Worm (Caenorhabditis elegans) whole organism, L4/young adult: ENCODE measurements around the gene ncs-1.
A peak's percentile ranks its signal among the peaks of the same experiment; 100 is the strongest.

ENCODE experiments used
- W03F9.2 ChIP-seq: fragments of 150-350 bp; optimal IDR thresholded peaks from 2 replicates; lab custom pipeline; 2014; ENCODE audit warnings: missing biosample characterization, missing genetic modification characterization
- dao-5 ChIP-seq: sonication (generic microtip); optimal IDR thresholded peaks from 2 replicates; lab custom pipeline; 2016; ENCODE audit warnings: missing genotype, missing genetic modification characterization, moderate library complexity, missing compliant biosample characterization
- him-1 ChIP-seq: sonication (generic microtip); optimal IDR thresholded peaks from 2 replicates; lab custom pipeline; 2016; ENCODE audit warnings: missing genotype, missing genetic modification reagents, missing genetic modification characterization, missing compliant biosample characterization

The ncs-1 gene

DNA sequence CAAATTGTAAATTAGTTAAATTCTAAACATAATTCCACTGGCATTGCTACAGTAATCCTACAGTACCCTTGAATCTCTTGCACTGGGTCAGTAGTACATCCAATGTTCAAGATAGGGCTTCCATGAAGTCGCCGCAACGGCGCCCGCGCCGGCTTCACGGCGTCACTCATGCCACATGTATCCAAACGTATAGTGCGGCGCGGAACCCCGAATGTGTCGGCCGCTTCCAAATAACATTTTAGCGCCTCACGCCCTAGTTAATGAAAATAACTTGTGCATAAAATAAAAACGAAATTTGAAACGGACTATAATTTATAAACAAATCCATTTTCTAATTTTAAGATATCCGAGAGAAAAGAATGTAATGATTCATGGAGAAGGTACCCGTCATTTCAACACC is 27.1 kb downstream of the ncs-1 start:
- TF ChIP-seq W03F9.2: no peak

DNA sequence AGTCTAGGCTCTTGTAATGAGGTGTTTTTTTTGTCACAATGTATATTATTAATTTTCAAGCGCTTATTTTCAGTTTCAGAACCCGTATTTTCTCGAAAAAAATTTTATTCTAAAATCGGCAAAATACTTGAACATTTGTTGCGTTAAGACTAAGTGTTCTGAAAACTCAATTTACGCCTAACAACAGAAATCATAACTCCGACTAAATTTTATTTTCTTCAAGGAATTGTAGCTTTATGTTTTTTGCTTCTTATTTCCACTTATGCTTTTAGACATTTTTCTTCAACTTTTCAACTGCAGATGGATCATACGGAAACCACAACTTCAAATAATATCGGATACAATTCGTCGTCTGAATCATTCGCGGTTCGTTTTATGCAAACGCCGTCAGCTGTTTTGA is 29.6 kb downstream of the ncs-1 start, which contains the start of gene F35H12.1:
Gene F35H12.1 (plus strand): TSS at position 301 of the 400 bp plus-strand sequence.
- no peak for TF ChIP-seq him-1 (tag; lab: Kevin White, UChicago)
- no peak for TF ChIP-seq W03F9.2
- no peak for TF ChIP-seq dao-5

DNA sequence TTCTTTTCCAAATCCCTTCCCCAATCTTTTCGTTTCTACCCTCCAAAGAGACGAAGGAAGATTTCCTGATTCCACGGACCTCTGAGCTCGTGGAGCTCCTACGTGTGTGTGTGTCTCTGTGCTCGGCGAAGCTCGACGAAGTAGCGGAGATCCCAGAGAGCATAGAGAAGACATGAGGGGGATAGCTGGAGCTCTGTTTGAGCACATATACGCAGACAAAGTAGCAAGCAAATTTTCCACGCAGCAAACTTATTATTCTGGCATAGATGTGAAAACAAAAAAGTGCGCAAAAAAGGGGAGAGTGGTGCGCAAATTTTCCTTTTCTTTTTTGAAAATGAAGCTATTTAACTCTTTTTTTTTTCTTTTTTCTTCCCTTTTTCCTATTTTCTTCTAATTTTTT is 30.2 kb downstream of the ncs-1 start:
- TF ChIP-seq dao-5 (no peak), him-1 (tag; lab: Kevin White, UChicago) (peak; percentile 60)

DNA sequence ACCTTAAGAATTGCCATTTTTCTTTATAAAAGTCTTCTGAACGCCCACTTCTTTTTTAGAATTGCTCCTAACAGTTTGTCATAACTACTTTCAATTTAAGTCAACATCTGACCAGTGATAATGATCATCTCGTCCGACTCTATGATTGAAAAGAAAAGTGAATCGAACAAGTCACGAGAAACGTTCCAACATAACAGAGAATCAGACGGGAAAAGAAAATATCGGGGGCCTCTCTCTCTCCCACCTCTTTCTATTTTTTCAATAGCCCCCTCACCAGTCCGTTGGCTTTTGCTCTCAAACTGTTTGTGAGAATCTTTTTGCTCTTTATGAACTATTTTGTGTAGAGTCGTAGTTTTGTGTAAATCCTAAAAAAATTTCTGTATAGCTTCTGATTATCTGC is 35.4 kb downstream of the ncs-1 start:
- TF ChIP-seq W03F9.2 (no peak), dao-5 (no peak), him-1 (tag; lab: Kevin White, UChicago) (no peak)

DNA sequence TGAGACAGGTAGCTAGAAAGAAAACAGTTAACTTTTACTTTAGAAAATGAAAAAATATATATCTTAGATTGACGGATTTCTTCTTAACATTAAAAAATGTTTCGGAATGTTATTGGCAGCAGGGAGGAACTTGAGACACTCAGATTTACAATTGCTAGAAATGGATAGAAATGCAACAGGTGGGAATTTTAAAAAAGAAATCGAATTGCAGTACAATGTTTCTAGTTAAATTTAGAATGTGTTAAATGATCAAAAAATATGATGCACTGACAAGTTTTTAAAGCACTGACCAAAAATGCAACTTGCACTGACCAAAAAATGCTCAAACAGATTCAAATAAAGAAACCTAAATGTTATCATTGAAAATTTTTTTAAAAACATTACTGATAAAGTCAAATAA is 36.9 kb downstream of the ncs-1 start:
- TF ChIP-seq dao-5: no peak
- no peak for TF ChIP-seq W03F9.2
- TF ChIP-seq him-1 (tag; lab: Kevin White, UChicago): no peak

DNA sequence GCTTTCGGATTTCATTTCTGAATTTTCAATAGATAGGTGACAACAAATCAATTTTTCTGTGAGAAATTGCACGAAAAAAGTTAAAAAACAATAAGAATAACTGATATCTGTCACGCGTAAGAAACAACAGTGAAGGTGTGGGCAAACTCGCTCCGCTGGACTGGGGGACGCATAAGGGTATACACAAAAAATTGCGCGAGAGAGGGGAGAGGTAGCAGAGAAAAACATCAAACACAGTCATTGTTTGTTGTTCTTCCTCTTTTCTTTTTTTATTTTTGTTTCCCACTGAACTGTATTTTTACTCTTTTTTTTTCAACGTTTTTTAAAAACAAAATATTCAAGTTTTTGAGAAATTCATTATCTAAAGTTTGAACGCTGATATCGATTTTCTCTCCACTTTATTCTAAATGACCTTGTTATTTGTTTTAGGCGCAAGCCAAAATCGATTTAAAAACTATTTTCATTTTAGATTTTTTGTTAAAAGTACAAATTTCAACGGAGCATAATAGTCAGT is 38.5 kb downstream of the ncs-1 start, which contains the start of the genes pifk-1 and tbc-11:
Gene pifk-1 (minus strand): TSS at position 17 of the 514 bp plus-strand sequence.
Gene tbc-11 (plus strand): TSS at position 464 of the 514 bp plus-strand sequence.
- TF ChIP-seq W03F9.2 (peak; percentile 63), him-1 (tag; lab: Kevin White, UChicago) (no peak), dao-5 (no peak)

DNA sequence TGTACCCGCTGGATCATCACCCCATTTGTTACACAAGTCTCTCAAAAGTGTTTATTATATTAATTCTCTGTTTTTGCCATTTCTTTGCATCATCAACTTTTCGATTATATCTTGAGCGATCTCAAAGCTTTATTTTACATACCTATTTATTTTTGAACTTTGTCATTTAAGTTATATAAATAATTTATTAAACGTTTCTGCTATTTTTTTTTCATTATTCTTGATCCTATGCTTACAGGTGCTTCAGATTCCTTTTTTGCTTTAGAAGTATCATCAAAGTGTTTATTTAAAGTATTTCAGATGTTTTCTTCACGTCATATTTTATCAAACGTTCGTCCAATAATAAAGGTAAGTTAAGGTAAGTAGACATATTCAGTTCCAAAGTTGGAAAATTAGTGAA is 45.0 kb downstream of the ncs-1 start, which contains the start of gene F35H12.5:
Gene F35H12.5 (plus strand): TSS at position 301 of the 400 bp plus-strand sequence.
- no peak for TF ChIP-seq him-1 (tag; lab: Kevin White, UChicago)
- no peak for TF ChIP-seq W03F9.2
- TF ChIP-seq dao-5: no peak

DNA sequence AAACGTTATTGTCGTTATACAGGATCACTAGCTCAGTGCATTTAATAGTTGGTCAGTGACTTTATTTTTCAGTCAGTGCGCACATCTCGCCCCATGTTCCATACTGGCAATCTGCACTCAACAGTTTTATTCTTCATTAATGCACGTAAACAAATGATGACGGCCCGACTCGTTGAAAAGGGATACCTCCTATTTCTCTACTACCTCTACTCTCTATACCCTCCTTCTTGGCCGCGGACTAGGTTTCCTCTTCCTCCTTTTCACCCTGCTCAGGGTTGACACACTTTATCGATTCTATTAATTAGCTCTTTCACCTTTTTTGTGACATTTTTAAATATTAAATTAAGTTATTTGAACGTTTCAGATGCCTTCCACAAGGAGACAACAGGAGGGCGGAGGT is 47.6 kb downstream of the ncs-1 start, which contains the start of gene sel-12:
Gene sel-12 (plus strand): TSS at position 358 of the 400 bp plus-strand sequence.
- TF ChIP-seq W03F9.2 (no peak), him-1 (tag; lab: Kevin White, UChicago) (no peak), dao-5 (no peak)

DNA sequence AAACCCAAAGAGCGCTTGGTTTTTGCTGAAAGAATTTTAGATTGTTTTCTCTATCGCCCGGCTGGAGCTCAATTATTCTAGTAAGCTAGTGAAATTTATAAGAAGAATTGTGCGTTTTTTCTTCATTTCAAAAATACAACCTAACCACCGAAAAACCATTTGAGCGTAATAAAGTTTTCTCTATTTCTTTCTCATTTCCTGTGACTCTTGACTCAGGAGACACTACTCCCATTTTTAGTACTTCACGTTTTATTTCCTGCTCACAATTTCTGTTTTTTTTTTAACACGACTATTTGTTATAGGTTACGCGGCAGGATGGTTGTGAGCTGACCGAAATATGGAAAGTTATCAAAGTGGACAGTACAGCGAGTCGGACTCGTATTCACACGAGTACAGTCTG is 50.1 kb downstream of the ncs-1 start, which contains the start of gene F35H12.6:
Gene F35H12.6 (plus strand): TSS at position 301 of the 400 bp plus-strand sequence.
- no peak for TF ChIP-seq dao-5
- no peak for TF ChIP-seq W03F9.2
- TF ChIP-seq him-1 (tag; lab: Kevin White, UChicago): no peak

DNA sequence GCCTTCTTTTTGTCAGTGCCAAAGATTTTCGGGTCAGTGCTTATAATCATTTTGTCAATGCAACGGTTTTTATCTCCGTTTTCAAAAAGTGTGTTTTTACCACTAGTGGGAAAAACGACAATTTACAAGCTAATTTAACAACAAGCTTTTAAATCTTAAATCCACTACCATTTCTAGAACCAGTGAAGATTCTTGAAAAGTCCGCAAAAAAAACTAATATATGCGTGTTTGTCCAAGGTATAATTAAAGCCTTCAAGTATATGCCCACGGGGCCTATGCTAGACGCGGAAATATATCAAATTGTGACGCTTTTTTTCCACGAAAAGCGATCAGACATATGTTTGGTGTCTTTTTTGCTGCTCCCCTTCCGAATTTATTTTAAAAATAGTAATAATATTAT is 50.5 kb downstream of the ncs-1 start:
- TF ChIP-seq W03F9.2 (no peak), him-1 (tag; lab: Kevin White, UChicago) (no peak), dao-5 (no peak)
